Worm (Caenorhabditis elegans) whole organism, young adult: ENCODE results near the gene D1086.18.

Source experiments
- B0019.2 ChIP-seq: fragments of 200-800 bp; sonication (Bioruptor generic); conservative IDR thresholded peaks from 2 replicates; pipeline ENCODE4 v1.3.6; 2022; ENCODE audit warnings: missing genetic modification reagents, missing genetic modification characterization, missing compliant biosample characterization
- B0035.1 ChIP-seq: sonication (generic microtip); optimal IDR thresholded peaks from 2 replicates; lab custom pipeline; 2016; ENCODE audit warnings: missing genetic modification characterization, mild to moderate bottlenecking, missing compliant biosample characterization, missing genotype, missing genetic modification reagents
- C17E4.6 ChIP-seq: fragments of 200-800 bp; sonication (Bioruptor generic); IDR thresholded peaks from 2 replicates; pipeline ENCODE4 v1.3.6; 2022; ENCODE audit warnings: missing genetic modification reagents, missing genetic modification characterization, missing compliant biosample characterization
- F22D6.2 ChIP-seq: sonication (generic microtip); optimal IDR thresholded peaks from 2 replicates; lab custom pipeline; 2016; ENCODE audit warnings: mild to moderate bottlenecking, missing genetic modification characterization, missing compliant biosample characterization
- F37B4.10 ChIP-seq: fragments of 200-800 bp; sonication (Bioruptor generic); IDR thresholded peaks from 2 replicates; pipeline ENCODE4 v1.3.6; 2022; ENCODE audit warnings: missing genetic modification characterization, missing compliant biosample characterization
- F52B5.7 ChIP-seq: sonication (generic microtip); optimal IDR thresholded peaks from 2 replicates; lab custom pipeline; 2016; ENCODE audit warnings: mild to moderate bottlenecking, missing genetic modification characterization, missing compliant biosample characterization
- F57C9.4 ChIP-seq: sonication (generic microtip); optimal IDR thresholded peaks from 2 replicates; lab custom pipeline; 2017; ENCODE audit warnings: mild to moderate bottlenecking, missing genetic modification characterization, missing compliant biosample characterization
- Y79H2A.3 ChIP-seq: fragments of 200-800 bp; sonication (Bioruptor generic); conservative IDR thresholded peaks from 2 replicates; pipeline ENCODE4 v1.3.6; 2022; ENCODE audit warnings: missing genetic modification reagents, missing genetic modification characterization, missing compliant biosample characterization
- attf-5 ChIP-seq: fragments of 200-800 bp; sonication (Bioruptor generic); optimal IDR thresholded peaks from 2 replicates; lab custom pipeline; 2018; ENCODE audit warnings: mild to moderate bottlenecking, missing genetic modification characterization, missing compliant biosample characterization
- bed-1 ChIP-seq: fragments of 200-800 bp; sonication (Bioruptor generic); IDR thresholded peaks from 2 replicates; pipeline ENCODE4 v1.3.6; 2022; ENCODE audit warnings: missing genetic modification reagents, missing genetic modification characterization, missing compliant biosample characterization
- cebp-1 ChIP-seq, 2 experiments: fragments of 200-800 bp in 1 of 2; sonication (Bioruptor generic) in 1 of 2; sonication (generic microtip) in 1 of 2; IDR thresholded peaks in 1 of 2; optimal IDR thresholded peaks in 1 of 2; 2 replicates each; pipeline versions ENCODE4 v1.3.6 to Lab custom; 2017 to 2022; ENCODE audit warnings: missing compliant biosample characterization in 2 of 2, missing genetic modification characterization in 2 of 2, mild to moderate bottlenecking in 1 of 2, missing genetic modification reagents in 1 of 2, moderate library complexity in 1 of 2
- ceh-40 ChIP-seq: fragments of 200-800 bp; sonication (Bioruptor generic); IDR thresholded peaks from 2 replicates; pipeline ENCODE4 v1.3.6; 2022; ENCODE audit warnings: missing genetic modification characterization, missing compliant biosample characterization
- dpff-1 ChIP-seq: sonication (generic microtip); optimal IDR thresholded peaks from 2 replicates; lab custom pipeline; 2017; ENCODE audit warnings: mild to moderate bottlenecking, missing genetic modification characterization, missing compliant biosample characterization
- egl-18 ChIP-seq: fragments of 200-800 bp; sonication (Bioruptor generic); IDR thresholded peaks from 2 replicates; pipeline ENCODE4 v1.3.6; 2022; ENCODE audit warnings: missing genetic modification reagents, missing genetic modification characterization, missing compliant biosample characterization
- egl-44 ChIP-seq: fragments of 200-800 bp; sonication (Bioruptor generic); IDR thresholded peaks from 2 replicates; pipeline ENCODE4 v1.3.6; 2022; ENCODE audit warnings: missing genetic modification reagents, missing genetic modification characterization, missing compliant biosample characterization
- ets-4 ChIP-seq: fragments of 200-800 bp; sonication (Bioruptor generic); optimal IDR thresholded peaks from 2 replicates; lab custom pipeline; 2018; ENCODE audit warnings: mild to moderate bottlenecking, missing genetic modification characterization, missing compliant biosample characterization
- hlh-12 ChIP-seq: sonication (generic microtip); optimal IDR thresholded peaks from 2 replicates; lab custom pipeline; 2016; ENCODE audit warnings: missing genetic modification characterization, missing compliant biosample characterization
- lin-54 ChIP-seq: fragments of 200-800 bp; sonication (Bioruptor generic); optimal IDR thresholded peaks from 2 replicates; lab custom pipeline; 2018; ENCODE audit warnings: mild to moderate bottlenecking, missing genetic modification characterization, missing compliant biosample characterization
- lir-1 ChIP-seq: fragments of 200-800 bp; sonication (Bioruptor generic); conservative IDR thresholded peaks from 2 replicates; pipeline ENCODE4 v1.3.6; 2022; ENCODE audit warnings: missing genetic modification reagents, missing genetic modification characterization, missing compliant biosample characterization
- lsy-27 ChIP-seq: sonication (generic microtip); optimal IDR thresholded peaks from 2 replicates; lab custom pipeline; 2017; ENCODE audit warnings: missing genetic modification characterization, mild to moderate bottlenecking, missing compliant biosample characterization, antibody characterized with exemption, missing genotype, borderline replicate concordance; ENCODE audit not compliant: insufficient read depth
- madf-3 ChIP-seq: fragments of 200-800 bp; sonication (Bioruptor generic); IDR thresholded peaks from 2 replicates; pipeline ENCODE4 v1.3.6; 2022; ENCODE audit warnings: missing genetic modification reagents, missing genetic modification characterization, missing compliant biosample characterization
- madf-8 ChIP-seq: fragments of 200-800 bp; sonication (Bioruptor generic); conservative IDR thresholded peaks from 2 replicates; pipeline ENCODE4 v1.3.6; 2022; ENCODE audit warnings: missing genetic modification reagents, missing genetic modification characterization, missing compliant biosample characterization
- mxl-1 ChIP-seq: sonication (generic microtip); optimal IDR thresholded peaks from 2 replicates; lab custom pipeline; 2016; ENCODE audit warnings: missing genetic modification characterization, missing compliant biosample characterization
- nfya-2 ChIP-seq: fragments of 200-800 bp; sonication (Bioruptor generic); IDR thresholded peaks from 2 replicates; pipeline ENCODE4 v1.3.6; 2022; ENCODE audit warnings: missing genetic modification reagents, missing genetic modification characterization, missing compliant biosample characterization
- nfyb-1 ChIP-seq: fragments of 200-800 bp; sonication (Bioruptor generic); IDR thresholded peaks from 2 replicates; pipeline ENCODE4 v1.3.6; 2022; ENCODE audit warnings: missing genetic modification reagents, missing genetic modification characterization, missing compliant biosample characterization
- nhr-120 ChIP-seq: fragments of 200-800 bp; sonication (Bioruptor generic); IDR thresholded peaks from 2 replicates; pipeline ENCODE4 v1.3.6; 2022; ENCODE audit warnings: missing genetic modification characterization, missing compliant biosample characterization
- nhr-179 ChIP-seq: sonication (generic microtip); optimal IDR thresholded peaks from 2 replicates; lab custom pipeline; 2016; ENCODE audit warnings: mild to moderate bottlenecking, missing genetic modification characterization, missing compliant biosample characterization
- rcor-1 ChIP-seq: fragments of 200-800 bp; sonication (Bioruptor generic); IDR thresholded peaks from 2 replicates; pipeline ENCODE4 v1.3.6; 2022; ENCODE audit warnings: missing genetic modification reagents, missing genetic modification characterization, missing compliant biosample characterization
- rpc-1 ChIP-seq, 2 experiments: fragments of 150-350 bp in 1 of 2; sonication (generic microtip) in 1 of 2; optimal IDR thresholded peaks; 2 replicates each; lab custom pipeline; 2014 to 2018; ENCODE audit warnings: missing biosample characterization in 1 of 2, missing genetic modification characterization in 1 of 2, missing genetic modification reagents in 1 of 2, missing genotype in 1 of 2
- snpc-1.3 ChIP-seq: sonication (generic microtip); optimal IDR thresholded peaks from 2 replicates; lab custom pipeline; 2017; ENCODE audit warnings: missing genetic modification characterization, mild to moderate bottlenecking, missing compliant biosample characterization, antibody characterized with exemption, moderate library complexity, missing genotype, missing genetic modification reagents; ENCODE audit not compliant: insufficient read depth
- snpc-4 ChIP-seq, 5 experiments: fragments of 150-350 bp in 1 of 5; sonication (generic microtip) in 4 of 5; optimal IDR thresholded peaks; 2 replicates each; lab custom pipeline; 2014 to 2018; ENCODE audit warnings: missing genetic modification characterization in 5 of 5, missing biosample characterization in 3 of 5, antibody characterized with exemption in 2 of 5, mild to moderate bottlenecking in 2 of 5, missing compliant biosample characterization in 2 of 5, missing genotype in 2 of 5, moderate library complexity in 2 of 5, missing genetic modification reagents in 1 of 5
- somi-1 ChIP-seq: fragments of 200-800 bp; sonication (Bioruptor generic); optimal IDR thresholded peaks from 2 replicates; lab custom pipeline; 2018; ENCODE audit warnings: mild to moderate bottlenecking, missing genetic modification characterization, missing compliant biosample characterization
- tlf-1 ChIP-seq: fragments of 200-800 bp; sonication (Bioruptor generic); optimal IDR thresholded peaks from 2 replicates; lab custom pipeline; 2018; ENCODE audit warnings: mild to moderate bottlenecking, missing genetic modification characterization, missing compliant biosample characterization
- zim-3 ChIP-seq: sonication (generic microtip); optimal IDR thresholded peaks from 2 replicates; lab custom pipeline; 2017; ENCODE audit warnings: mild to moderate bottlenecking, missing genetic modification characterization, moderate library complexity, missing compliant biosample characterization
- ztf-25 ChIP-seq: fragments of 200-800 bp; sonication (Bioruptor generic); IDR thresholded peaks from 2 replicates; pipeline ENCODE4 v1.3.6; 2022; ENCODE audit warnings: missing genetic modification reagents, missing genetic modification characterization, missing compliant biosample characterization

D1086.18 gene

ce11 chrV:14103970-14104369 lies 18.3 kb downstream of the D1086.18 start, which contains the start of gene D1086.9:
TSS of gene D1086.9 (plus strand) at chrV:14104270.
- TF ChIP-seq egl-18 (GFP tag; lab: Robert Waterston, UW) (no peak), F37B4.10 (no peak), bed-1 (GFP tag; lab: Robert Waterston, UW) (no peak), ets-4 (no peak), egl-44 (GFP tag; lab: Robert Waterston, UW) (no peak), nfya-2 (GFP tag; lab: Robert Waterston, UW) (no peak), B0035.1 (tag; lab: Kevin White, UChicago) (no peak), hlh-12 (no peak), dpff-1 (tag; lab: Kevin White, UChicago) (no peak), F22D6.2 (no peak), Y79H2A.3 (GFP tag; lab: Robert Waterston, UW) (no peak), nhr-179 (tag; lab: Kevin White, UChicago) (no peak), nhr-120 (GFP tag; lab: Robert Waterston, UW) (no peak), zim-3 (tag; lab: Kevin White, UChicago) (no peak), F52B5.7 (no peak), madf-3 (GFP tag; lab: Robert Waterston, UW) (no peak), madf-8 (no peak), somi-1 (GFP tag; lab: Kevin White, UChicago) (no peak)

ce11 chrV:14107511-14107910 lies 21.8 kb downstream of the D1086.18 start, which contains the start of gene H39E23.3:
TSS of gene H39E23.3 (plus strand) at chrV:14107811.
- TF ChIP-seq dpff-1 (tag; lab: Kevin White, UChicago), result no peak
- no peak for TF ChIP-seq nfyb-1
- TF ChIP-seq snpc-4 (GFP tag; optimal IDR thresholded peaks at IDR 0.05; lab: Kevin White, UChicago), result no peak
- TF ChIP-seq snpc-4 (tag; optimal IDR thresholded peaks at IDR 0.05; lab: Kevin White, UChicago), result no peak
- no peak for TF ChIP-seq C17E4.6 (GFP tag; lab: Robert Waterston, UW)
- TF ChIP-seq snpc-1.3 (tag; lab: Kevin White, UChicago), result no peak
- no peak for TF ChIP-seq rpc-1 (optimal IDR thresholded peaks at IDR 0.05; lab: Kevin White, UChicago)
- no peak for TF ChIP-seq rpc-1 (tag; optimal IDR thresholded peaks at IDR 0.05; lab: Kevin White, UChicago)
- no peak for TF ChIP-seq B0035.1 (tag; lab: Kevin White, UChicago)
- no peak for TF ChIP-seq ztf-25 (GFP tag; lab: Robert Waterston, UW)
- TF ChIP-seq zim-3 (tag; lab: Kevin White, UChicago), result no peak
- no peak for TF ChIP-seq ceh-40
- TF ChIP-seq tlf-1 (GFP tag; lab: Kevin White, UChicago), result no peak
- no peak for TF ChIP-seq bed-1 (GFP tag; lab: Robert Waterston, UW)
- TF ChIP-seq cebp-1 (GFP tag; IDR thresholded peaks at IDR 0.05; lab: Robert Waterston, UW), result no peak
- TF ChIP-seq cebp-1 (tag; optimal IDR thresholded peaks at IDR 0.05; lab: Kevin White, UChicago), result no peak
- TF ChIP-seq mxl-1, result no peak
- no peak for TF ChIP-seq lir-1 (GFP tag; lab: Robert Waterston, UW)
- no peak for TF ChIP-seq F57C9.4 (tag; lab: Kevin White, UChicago)
- TF ChIP-seq B0019.2, result no peak
- no peak for TF ChIP-seq lsy-27 (tag; lab: Kevin White, UChicago)

ce11 chrV:14110042-14110441 lies 24.4 kb downstream of the D1086.18 start, which contains the start of gene H39E23.2:
TSS of gene H39E23.2 (plus strand) at chrV:14110342.
- TF ChIP-seq lin-54 (no peak), rcor-1 (no peak), egl-18 (GFP tag; lab: Robert Waterston, UW) (no peak), attf-5 (GFP tag; lab: Kevin White, UChicago) (no peak)
